Worm (Caenorhabditis elegans) whole organism, L2 larva: Measurements from ENCODE around the gene egrh-3.
A peak's percentile ranks its signal among the peaks of the same experiment; 100 is the strongest.
"Not testable (repeated sequence)": the region's sequence is repeated elsewhere in the genome, so short reads cannot be mapped to it uniquely, and the experiment has no call there.

Experiments used
- R02D3.7 ChIP-seq: fragments of 150-350 bp; optimal IDR thresholded peaks from 2 replicates; lab custom pipeline; 2014; ENCODE audit warnings: missing biosample characterization, missing genetic modification characterization
- Y55F3AM.14 ChIP-seq: fragments of 200-800 bp; sonication (Bioruptor generic); optimal IDR thresholded peaks from 2 replicates; lab custom pipeline; 2018; ENCODE audit warnings: mild to moderate bottlenecking, missing genetic modification characterization, missing compliant biosample characterization
- ZK546.5 ChIP-seq: sonication (generic microtip); optimal IDR thresholded peaks from 2 replicates; lab custom pipeline; 2017; ENCODE audit warnings: missing biosample characterization, missing genetic modification characterization
- alr-1 ChIP-seq: fragments of 150-350 bp; optimal IDR thresholded peaks from 2 replicates; lab custom pipeline; 2014; ENCODE audit warnings: missing biosample characterization, missing genetic modification characterization
- aly-2 ChIP-seq: fragments of 150-350 bp; optimal IDR thresholded peaks from 2 replicates; lab custom pipeline; 2014; ENCODE audit warnings: missing biosample characterization, missing genetic modification characterization
- crh-2 ChIP-seq: sonication (generic microtip); optimal IDR thresholded peaks from 2 replicates; lab custom pipeline; 2017; ENCODE audit warnings: missing biosample characterization, missing genetic modification characterization
- dmd-4 ChIP-seq: sonication (generic microtip); optimal IDR thresholded peaks from 2 replicates; lab custom pipeline; 2017; ENCODE audit warnings: missing biosample characterization, missing genetic modification characterization
- egl-27 ChIP-seq: sonication (generic microtip); optimal IDR thresholded peaks from 3 replicates; lab custom pipeline; 2017; ENCODE audit warnings: missing biosample characterization, missing genetic modification reagents, missing genetic modification characterization
- elt-1 ChIP-seq: fragments of 150-350 bp; optimal IDR thresholded peaks from 2 replicates; lab custom pipeline; 2014; ENCODE audit warnings: missing biosample characterization, missing genetic modification characterization
- gmeb-1 ChIP-seq: fragments of 150-350 bp; optimal IDR thresholded peaks from 2 replicates; lab custom pipeline; 2014; ENCODE audit warnings: missing biosample characterization, missing genetic modification characterization
- lin-13 ChIP-seq: fragments of 150-350 bp; optimal IDR thresholded peaks from 2 replicates; lab custom pipeline; 2014; ENCODE audit warnings: missing biosample characterization, missing genetic modification reagents, missing genetic modification characterization
- lin-39 ChIP-seq: fragments of 150-350 bp; optimal IDR thresholded peaks from 2 replicates; lab custom pipeline; 2014; ENCODE audit warnings: missing biosample characterization, missing genetic modification reagents, missing genetic modification characterization
- lsy-2 ChIP-seq, 2 experiments: fragments of 150-350 bp in 1 of 2; sonication (generic microtip) in 1 of 2; optimal IDR thresholded peaks; 2 replicates each; lab custom pipeline; 2014 to 2017; ENCODE audit warnings: missing biosample characterization in 2 of 2, missing genetic modification characterization in 2 of 2
- mbf-1 ChIP-seq: sonication (generic microtip); optimal IDR thresholded peaks from 2 replicates; lab custom pipeline; 2017; ENCODE audit warnings: missing biosample characterization, missing genetic modification characterization
- mdl-1 ChIP-seq, 2 experiments: fragments of 150-350 bp in 1 of 2; sonication (generic microtip) in 1 of 2; optimal IDR thresholded peaks; 2 replicates each; lab custom pipeline; 2017; ENCODE audit warnings: missing biosample characterization in 2 of 2, missing genetic modification characterization in 2 of 2
- nhr-10 ChIP-seq: sonication (generic microtip); optimal IDR thresholded peaks from 2 replicates; lab custom pipeline; 2017; ENCODE audit warnings: missing biosample characterization, missing genetic modification characterization
- nhr-129 ChIP-seq: fragments of 150-350 bp; optimal IDR thresholded peaks from 2 replicates; lab custom pipeline; 2014; ENCODE audit warnings: missing biosample characterization, missing genetic modification characterization
- nhr-21 ChIP-seq: fragments of 150-350 bp; optimal IDR thresholded peaks from 2 replicates; lab custom pipeline; 2014; ENCODE audit warnings: missing biosample characterization, missing genetic modification characterization
- nhr-23 ChIP-seq: fragments of 150-350 bp; optimal IDR thresholded peaks from 2 replicates; lab custom pipeline; 2014; ENCODE audit warnings: missing biosample characterization, missing genetic modification reagents, missing genetic modification characterization
- nhr-237 ChIP-seq: fragments of 150-350 bp; optimal IDR thresholded peaks from 2 replicates; lab custom pipeline; 2014; ENCODE audit warnings: missing biosample characterization, missing genetic modification characterization
- nhr-25 ChIP-seq: fragments of 150-350 bp; sonication (generic microtip); optimal IDR thresholded peaks from 3 replicates; lab custom pipeline; 2014; ENCODE audit warnings: missing biosample characterization, missing genetic modification characterization
- nhr-6 ChIP-seq: fragments of 150-350 bp; optimal IDR thresholded peaks from 2 replicates; lab custom pipeline; 2014; ENCODE audit warnings: missing biosample characterization, missing genetic modification characterization
- sem-4 ChIP-seq: fragments of 150-350 bp; optimal IDR thresholded peaks from 2 replicates; lab custom pipeline; 2014; ENCODE audit warnings: missing biosample characterization, missing genetic modification reagents, missing genetic modification characterization
- sma-9 ChIP-seq, 2 experiments: fragments of 150-350 bp in 1 of 2; sonication (generic microtip) in 1 of 2; optimal IDR thresholded peaks; 2 replicates each; lab custom pipeline; 2014 to 2016; ENCODE audit warnings: missing genetic modification characterization in 2 of 2, mild to moderate bottlenecking in 1 of 2, missing biosample characterization in 1 of 2, missing compliant biosample characterization in 1 of 2, missing genetic modification reagents in 1 of 2, moderate library complexity in 1 of 2
- snpc-4 ChIP-seq: fragments of 150-350 bp; optimal IDR thresholded peaks from 2 replicates; lab custom pipeline; 2014; ENCODE audit warnings: missing biosample characterization, missing genetic modification characterization
- unc-39 ChIP-seq: fragments of 150-350 bp; optimal IDR thresholded peaks from 2 replicates; lab custom pipeline; 2014; ENCODE audit warnings: missing biosample characterization, missing genetic modification characterization
- unc-55 ChIP-seq: fragments of 150-350 bp; sonication (generic microtip); optimal IDR thresholded peaks from 3 replicates; lab custom pipeline; 2014; ENCODE audit warnings: missing biosample characterization, missing genetic modification reagents, missing genetic modification characterization
- unc-62 ChIP-seq: fragments of 150-350 bp; optimal IDR thresholded peaks from 2 replicates; lab custom pipeline; 2014; ENCODE audit warnings: missing biosample characterization, missing genetic modification reagents, missing genetic modification characterization
- zag-1 ChIP-seq: fragments of 150-350 bp; optimal IDR thresholded peaks from 2 replicates; lab custom pipeline; 2014; ENCODE audit warnings: missing biosample characterization, missing genetic modification characterization
- ztf-1 ChIP-seq: fragments of 200-800 bp; sonication (Bioruptor generic); conservative IDR thresholded peaks from 2 replicates; pipeline ENCODE4 v1.3.6; 2022; ENCODE audit warnings: missing genetic modification characterization, missing compliant biosample characterization
- ztf-11 ChIP-seq: sonication (generic microtip); optimal IDR thresholded peaks from 2 replicates; lab custom pipeline; 2017; ENCODE audit warnings: missing biosample characterization, missing genetic modification characterization
- ztf-4 ChIP-seq: fragments of 150-350 bp; optimal IDR thresholded peaks from 2 replicates; lab custom pipeline; 2014; ENCODE audit warnings: missing biosample characterization, missing genetic modification characterization

Gene egrh-3

ce11 chrIV:2676281-2676680 lies 12.3 kb downstream of the egrh-3 start, which contains the start of gene Y94H6A.3 (continued):
- TF ChIP-seq snpc-4 (tag; lab: Kevin White, UChicago) = peak; percentile 70
- TF ChIP-seq R02D3.7 = peak; percentile 60
- no peak for TF ChIP-seq alr-1
- TF ChIP-seq mbf-1 (tag; lab: Kevin White, UChicago) = no peak
- TF ChIP-seq mdl-1 (tag; optimal IDR thresholded peaks at IDR 0.05; lab: Kevin White, UChicago) = peak in 1 of 2 experiments; percentile 49
- no peak for TF ChIP-seq ztf-1 (GFP tag; lab: Robert Waterston, UW)
- no peak for TF ChIP-seq aly-2 (tag; lab: Kevin White, UChicago)
- peak; percentile 90 for TF ChIP-seq crh-2 (tag; lab: Kevin White, UChicago)
- TF ChIP-seq sem-4 (tag; lab: Kevin White, UChicago) = peak; percentile 62
- no peak for TF ChIP-seq elt-1 (tag; lab: Kevin White, UChicago)
- no peak for TF ChIP-seq Y55F3AM.14 (GFP tag; lab: Kevin White, UChicago)
- peak; percentile 35 for TF ChIP-seq ZK546.5 (tag; lab: Kevin White, UChicago)
- TF ChIP-seq nhr-129 (tag; lab: Kevin White, UChicago) = peak; percentile 56
- TF ChIP-seq unc-55 (GFP tag; lab: Kevin White, UChicago) = peak; percentile 94
- peak; percentile 55 for TF ChIP-seq ztf-4 (tag; lab: Kevin White, UChicago)

- TF ChIP-seq nhr-10, ztf-11, lin-39 (tag; lab: Kevin White, UChicago): not testable (repeated sequence)
- TF ChIP-seq, all 48 proteins: peak for 0; not testable (repeated sequence) for 48
Observed at ce11 chrIV:2674915-2675314, 13.7 kb downstream of the egrh-3 start, which contains the start of gene gpx-4. Gene gpx-4 (minus strand): TSS chrIV:2675015.

- TF ChIP-seq gmeb-1 = peak; percentile 80
- no peak for TF ChIP-seq unc-39 (tag; lab: Kevin White, UChicago)
- peak; percentile 37 for TF ChIP-seq unc-55 (GFP tag; lab: Kevin White, UChicago)
- TF ChIP-seq lsy-2 (tag; optimal IDR thresholded peaks at IDR 0.05; lab: Kevin White, UChicago) = peak in 1 of 2 experiments; percentile 48
Observed at ce11 chrIV:2670664-2671063, 17.9 kb downstream of the egrh-3 start.

ce11 chrIV:2666586-2667100 lies 21.9 kb downstream of the egrh-3 start, which contains the start of gene Y69A2AR.1:
Gene Y69A2AR.1 (plus strand): TSS chrIV:2667050.
- no peak for TF ChIP-seq dmd-4 (tag; lab: Kevin White, UChicago)
- TF ChIP-seq nhr-25 = no peak
- TF ChIP-seq nhr-6 = no peak
- no peak for TF ChIP-seq zag-1 (tag; lab: Kevin White, UChicago)
- TF ChIP-seq unc-62 = no peak
- no peak for TF ChIP-seq nhr-237
- peak; percentile 62 to 95 for TF ChIP-seq lsy-2 (tag; optimal IDR thresholded peaks at IDR 0.05; lab: Kevin White, UChicago)
- peak; percentile 3 for TF ChIP-seq lin-13 (GFP tag; lab: Kevin White, UChicago)

- peak; percentile 40 for TF ChIP-seq unc-55 (GFP tag; lab: Kevin White, UChicago)
- no peak for TF ChIP-seq sma-9 (GFP tag; optimal IDR thresholded peaks at IDR 0.05; lab: Kevin White, UChicago)
- no peak for TF ChIP-seq sma-9 (tag; optimal IDR thresholded peaks at IDR 0.05; lab: Kevin White, UChicago)
- no peak for TF ChIP-seq sem-4 (tag; lab: Kevin White, UChicago)
- no peak for TF ChIP-seq nhr-23 (tag; lab: Kevin White, UChicago)
- TF ChIP-seq gmeb-1 = peak; percentile 13
- peak; percentile 23 for TF ChIP-seq nhr-129 (tag; lab: Kevin White, UChicago)
- no peak for TF ChIP-seq egl-27 (tag; lab: Kevin White, UChicago)
- TF ChIP-seq ZK546.5 (tag; lab: Kevin White, UChicago) = no peak
- TF ChIP-seq nhr-237 = no peak
- TF ChIP-seq nhr-21 (tag; lab: Kevin White, UChicago) = no peak
Observed at ce11 chrIV:2666127-2666526, 22.4 kb downstream of the egrh-3 start.
